Worm (Caenorhabditis elegans) whole organism, L4/young adult: ENCODE results near the gene phlp-2.

Experiments
- W03F9.2 ChIP-seq: fragments of 150-350 bp; optimal IDR thresholded peaks from 2 replicates; lab custom pipeline; 2014; ENCODE audit warnings: missing biosample characterization, missing genetic modification characterization
- dao-5 ChIP-seq: sonication (generic microtip); optimal IDR thresholded peaks from 2 replicates; lab custom pipeline; 2016; ENCODE audit warnings: missing genotype, missing genetic modification characterization, moderate library complexity, missing compliant biosample characterization
- him-1 ChIP-seq: sonication (generic microtip); optimal IDR thresholded peaks from 2 replicates; lab custom pipeline; 2016; ENCODE audit warnings: missing genotype, missing genetic modification reagents, missing genetic modification characterization, missing compliant biosample characterization

Gene phlp-2

DNA sequence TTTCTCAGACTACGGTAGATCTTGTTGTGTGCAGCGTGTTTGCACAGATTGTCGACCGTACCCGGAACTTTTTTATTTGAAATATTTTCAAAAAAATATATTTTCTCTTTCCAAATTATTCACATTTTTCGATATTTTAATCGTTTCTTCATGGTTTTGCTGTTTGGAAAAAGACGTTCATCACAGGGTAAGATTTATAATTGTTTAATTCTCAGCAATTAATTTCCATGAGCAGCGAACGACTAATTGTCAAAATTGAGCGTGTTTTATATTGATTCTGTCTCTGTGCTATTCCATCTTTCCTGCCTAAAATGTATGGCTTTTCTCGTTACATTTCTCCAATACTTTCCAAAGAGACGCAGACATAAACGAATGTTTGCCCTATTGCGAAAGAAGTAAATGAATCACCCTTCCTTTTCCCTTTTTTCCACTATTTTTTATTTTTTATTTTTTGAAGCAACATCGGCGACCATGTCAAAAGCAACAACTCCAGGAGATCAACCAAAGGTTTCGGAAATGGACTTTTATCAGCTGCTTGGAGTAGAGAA, 18.1 kb upstream of the phlp-2 start, which contains the start of gene dnj-16:
TSS of gene dnj-16 (plus strand) at position 51 of the 548 bp plus-strand sequence.
- TF ChIP-seq dao-5 (tag; lab: Kevin White, UChicago) = no peak
- peak; percentile 30 for TF ChIP-seq W03F9.2 (tag; lab: Kevin White, UChicago)

DNA sequence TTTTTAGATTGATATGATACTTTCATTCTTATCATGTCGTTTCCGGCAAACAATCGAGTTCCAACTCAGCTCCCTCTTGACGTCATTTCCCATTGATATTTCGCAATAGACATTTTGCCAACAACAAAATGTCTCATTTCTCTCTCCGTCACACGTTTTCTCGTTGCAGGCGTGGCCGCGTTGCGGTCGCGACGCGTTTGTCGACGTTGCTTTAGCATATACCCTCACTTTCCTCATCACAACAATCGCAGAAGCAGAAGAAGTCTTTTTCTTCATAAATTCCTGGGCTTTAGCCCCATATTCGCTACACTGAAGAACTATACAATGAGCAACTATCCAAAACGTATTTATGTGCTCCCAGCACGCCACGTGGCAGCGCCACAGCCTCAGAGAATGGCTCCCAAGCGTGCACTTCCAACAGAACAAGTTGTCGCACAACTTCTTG, 15.6 kb upstream of the phlp-2 start, which contains the start of gene xbp-1:
TSS of gene xbp-1 (plus strand) at position 151 of the 445 bp plus-strand sequence.
- TF ChIP-seq dao-5 (tag; lab: Kevin White, UChicago) = no peak
- peak; percentile 84 for TF ChIP-seq W03F9.2 (tag; lab: Kevin White, UChicago)
- TF ChIP-seq him-1 (tag; lab: Kevin White, UChicago) = peak; percentile 63

DNA sequence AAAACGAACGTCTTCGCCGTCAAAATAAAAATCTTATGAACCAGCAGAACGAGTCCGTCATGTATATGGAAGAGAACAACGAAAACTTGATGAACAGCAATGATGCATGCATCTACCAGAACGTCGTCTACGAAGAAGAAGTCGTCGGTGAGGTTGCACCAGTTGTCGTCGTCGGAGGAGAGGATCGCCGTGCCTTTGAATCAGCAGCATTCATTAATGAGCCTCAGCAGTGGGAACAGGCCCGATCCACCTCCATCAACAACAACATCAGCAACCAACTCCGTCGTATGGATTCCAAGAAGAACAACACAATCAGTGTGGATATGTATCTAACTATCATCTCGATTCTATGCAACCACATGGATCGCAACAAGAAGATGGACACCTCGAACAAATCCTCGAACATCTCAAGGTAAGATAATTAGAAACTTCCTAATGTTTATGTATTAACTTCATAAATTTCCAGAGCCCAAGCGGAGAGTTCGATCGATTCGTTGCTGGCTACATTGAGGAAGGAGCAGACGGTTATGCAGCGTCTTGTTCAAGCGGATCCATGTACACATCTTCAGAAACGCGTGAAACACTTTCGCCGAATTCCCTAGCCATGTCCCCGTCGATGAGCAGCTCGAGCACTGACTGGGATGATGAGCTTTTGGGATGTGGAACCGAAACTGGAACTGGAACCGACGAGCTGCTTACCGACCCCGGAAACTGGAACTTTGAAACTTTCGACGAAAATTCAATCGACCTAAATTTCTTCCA, 14.8 kb upstream of the phlp-2 start:
- TF ChIP-seq him-1 (tag; lab: Kevin White, UChicago) (no peak), W03F9.2 (tag; lab: Kevin White, UChicago) (no peak), dao-5 (tag; lab: Kevin White, UChicago) (no peak)

DNA sequence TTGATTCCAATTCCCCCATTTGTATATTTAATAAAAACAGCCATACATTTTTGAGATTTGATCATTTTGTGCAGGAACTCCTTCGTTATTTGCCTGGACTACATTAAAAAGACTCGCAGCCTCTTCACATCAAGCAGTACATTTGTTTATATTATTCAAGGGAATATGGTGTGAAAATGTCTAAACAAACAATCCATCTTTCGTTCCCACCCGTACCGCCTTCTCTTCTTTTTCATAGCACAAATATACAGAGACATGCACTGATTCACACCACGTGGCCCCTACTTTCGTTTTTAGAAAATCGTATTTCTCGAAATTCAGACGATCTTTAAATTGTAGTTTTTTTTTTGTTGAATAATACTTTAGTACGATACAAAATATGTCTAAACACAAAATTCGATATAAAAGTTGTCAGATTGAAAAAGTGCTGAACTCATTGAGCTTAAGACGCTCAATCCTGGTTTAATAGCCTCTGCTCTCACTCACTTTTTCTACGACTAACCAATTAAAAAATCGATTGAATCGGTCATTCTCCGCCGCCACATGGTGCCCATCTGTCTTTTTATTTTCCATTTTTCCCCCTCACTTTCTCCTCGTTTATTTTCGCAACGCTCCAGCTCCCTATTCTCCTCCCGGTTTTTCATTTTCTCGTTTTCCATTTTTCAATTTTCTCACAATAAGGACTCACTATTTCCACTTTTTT, 13.8 kb upstream of the phlp-2 start:
- TF ChIP-seq dao-5 (tag; lab: Kevin White, UChicago) (peak; percentile 58), W03F9.2 (tag; lab: Kevin White, UChicago) (peak; percentile 2), him-1 (tag; lab: Kevin White, UChicago) (peak; percentile 51)

DNA sequence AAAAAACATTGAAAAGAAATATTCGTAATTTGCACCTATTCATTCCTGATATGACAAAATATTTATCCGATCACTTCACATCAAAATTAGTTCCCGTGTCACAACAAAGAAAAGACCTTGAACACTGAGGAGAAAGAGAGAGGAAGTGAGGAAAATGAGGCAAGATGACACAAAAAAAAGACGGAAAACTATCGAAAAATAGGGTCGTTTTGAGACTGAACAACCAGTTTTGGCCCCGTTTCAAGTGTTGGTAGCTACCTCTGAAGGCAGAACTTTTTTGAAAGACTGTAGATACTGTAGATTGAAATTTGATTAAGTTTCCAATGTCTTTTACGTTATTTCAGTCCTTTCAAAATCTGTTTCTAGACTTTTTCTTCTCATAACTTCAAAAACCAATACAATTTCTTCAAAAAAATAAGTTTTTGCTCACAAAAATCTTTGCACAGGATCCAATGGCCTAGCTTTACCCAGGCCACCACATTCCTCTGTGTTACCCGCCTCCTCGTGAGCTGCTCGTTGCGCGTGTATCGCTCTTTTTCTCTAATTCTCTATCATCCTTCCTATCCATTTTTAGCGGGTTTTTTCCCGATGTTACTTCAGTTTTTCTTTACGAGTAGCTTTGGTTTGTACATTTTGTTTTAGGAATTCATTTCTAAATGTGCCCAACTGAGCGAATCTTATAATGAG, 12.8 kb upstream of the phlp-2 start:
- TF ChIP-seq him-1 (tag; lab: Kevin White, UChicago) = no peak
- peak; percentile 7 for TF ChIP-seq W03F9.2 (tag; lab: Kevin White, UChicago)

DNA sequence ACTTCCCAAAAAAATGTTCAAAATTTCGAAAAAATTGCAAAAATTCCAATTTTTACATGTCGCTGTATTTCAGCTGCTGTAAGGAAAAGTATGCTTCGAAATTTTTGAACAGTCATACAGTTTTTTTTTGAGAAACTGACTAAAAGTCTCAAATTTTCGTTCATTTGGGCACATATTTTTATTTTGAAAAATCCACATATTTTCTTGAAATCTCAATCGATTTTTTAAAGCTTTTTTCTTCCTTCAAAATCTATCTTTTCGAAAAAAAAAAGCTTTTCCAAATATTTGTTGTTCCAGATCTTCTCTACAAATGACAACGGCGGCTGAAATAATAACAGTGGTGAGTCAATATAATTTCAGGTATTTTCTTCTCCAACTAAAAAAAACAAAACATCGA, 12.3 kb upstream of the phlp-2 start, which contains the start of gene asd-1:
TSS of gene asd-1 (plus strand) at position 298 of the 397 bp plus-strand sequence.
- TF ChIP-seq him-1 (tag; lab: Kevin White, UChicago) (no peak), W03F9.2 (tag; lab: Kevin White, UChicago) (no peak), dao-5 (tag; lab: Kevin White, UChicago) (no peak)

DNA sequence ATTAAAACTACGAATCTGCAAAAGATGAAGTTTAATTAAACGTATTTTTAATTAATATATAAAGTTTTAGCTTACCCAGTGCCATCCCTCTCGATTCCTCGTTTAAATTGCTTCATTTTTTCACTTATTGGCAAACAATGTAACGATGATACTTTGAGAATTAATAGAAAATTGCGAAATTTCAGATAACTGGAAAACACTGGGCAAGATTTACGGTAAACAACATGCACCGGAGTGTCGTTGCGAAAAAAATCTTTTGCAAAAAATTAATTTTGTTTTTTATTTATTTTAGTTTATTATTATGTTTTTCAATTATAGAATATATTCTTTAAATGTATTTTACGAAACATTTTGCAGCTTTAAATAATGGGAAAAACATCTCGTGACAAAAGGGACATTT, 5.2 kb upstream of the phlp-2 start, which contains the start of the genes pelo-1 and R74.7:
TSS of gene pelo-1 (minus strand) at position 151 of the 400 bp plus-strand sequence.
TSS of gene R74.7 (plus strand) at position 358 of the 400 bp plus-strand sequence.
- TF ChIP-seq him-1 (tag; lab: Kevin White, UChicago) (no peak), W03F9.2 (tag; lab: Kevin White, UChicago) (no peak), dao-5 (tag; lab: Kevin White, UChicago) (no peak)

DNA sequence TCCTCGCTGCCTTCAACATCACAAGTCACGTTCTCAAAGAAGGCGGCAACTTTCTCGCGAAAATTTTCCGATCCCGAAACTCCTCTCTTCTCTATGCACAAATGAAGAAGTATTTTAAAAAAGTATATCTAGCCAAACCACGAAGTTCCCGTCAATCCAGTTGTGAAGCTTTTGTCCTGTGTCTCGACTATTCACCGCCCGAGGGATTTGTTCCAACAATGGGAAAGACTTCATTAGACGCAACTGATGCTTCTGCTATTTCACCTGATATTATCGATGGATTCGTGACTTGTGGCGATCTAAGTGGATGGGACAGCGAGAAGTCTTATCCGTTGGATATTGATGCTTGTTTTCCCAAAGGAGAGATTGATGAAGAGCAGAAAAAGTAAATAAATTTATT, 4.3 kb upstream of the phlp-2 start:
- TF ChIP-seq him-1 (tag; lab: Kevin White, UChicago) = no peak
- TF ChIP-seq dao-5 (tag; lab: Kevin White, UChicago) = no peak
- no peak for TF ChIP-seq W03F9.2 (tag; lab: Kevin White, UChicago)

DNA sequence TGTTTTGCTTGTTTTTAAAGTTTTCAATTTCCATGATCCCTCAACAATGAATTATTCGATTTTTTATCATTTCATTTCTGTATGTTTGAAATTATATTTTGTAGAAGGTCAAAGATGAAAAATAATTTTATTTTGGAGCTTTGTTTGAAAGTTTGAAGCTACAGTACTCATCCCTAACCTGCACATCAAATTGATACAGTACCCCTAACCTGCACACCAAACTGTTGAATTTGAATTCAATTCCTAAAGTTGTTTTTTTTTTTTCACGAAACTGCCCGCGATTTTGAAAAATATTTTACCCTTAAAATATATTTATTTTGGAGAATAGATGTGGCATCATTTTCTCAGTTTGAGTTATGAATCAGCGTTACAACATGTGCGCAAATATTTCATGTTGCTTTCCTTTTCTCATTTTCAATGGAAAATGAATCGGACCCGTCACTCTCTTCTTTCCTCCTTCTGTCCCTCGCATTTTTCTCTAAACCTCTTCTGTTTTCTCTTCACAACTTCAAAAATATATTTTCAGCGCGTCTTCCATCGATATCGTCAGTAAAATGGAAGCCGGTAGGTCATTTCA, 3.4 kb upstream of the phlp-2 start, which contains the start of gene R74.8:
TSS of gene R74.8 (plus strand) at position 527 of the 577 bp plus-strand sequence.
- TF ChIP-seq dao-5 (tag; lab: Kevin White, UChicago) (no peak), W03F9.2 (tag; lab: Kevin White, UChicago) (peak; percentile 36), him-1 (tag; lab: Kevin White, UChicago) (no peak)

DNA sequence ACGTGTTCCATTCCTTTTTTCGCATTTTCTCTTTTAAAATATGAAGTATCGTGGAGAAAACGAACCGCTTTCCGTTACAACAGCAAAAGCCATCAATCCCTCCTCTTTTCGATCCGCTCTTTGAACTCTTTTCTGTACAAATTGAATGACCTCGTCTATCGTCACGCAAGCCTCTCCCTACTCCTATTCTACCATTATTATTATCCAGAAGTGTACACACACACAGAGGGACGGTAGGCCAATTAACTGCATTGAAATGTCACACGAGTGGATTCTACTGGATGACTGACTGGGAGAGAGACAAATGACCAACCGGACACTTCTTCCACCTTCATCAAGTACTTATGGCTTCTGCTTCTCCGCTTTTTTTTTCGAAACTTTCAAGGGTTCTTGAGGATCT, 1.1 kb upstream of the phlp-2 start:
- TF ChIP-seq dao-5 (tag; lab: Kevin White, UChicago) (no peak), W03F9.2 (tag; lab: Kevin White, UChicago) (no peak), him-1 (tag; lab: Kevin White, UChicago) (no peak)

DNA sequence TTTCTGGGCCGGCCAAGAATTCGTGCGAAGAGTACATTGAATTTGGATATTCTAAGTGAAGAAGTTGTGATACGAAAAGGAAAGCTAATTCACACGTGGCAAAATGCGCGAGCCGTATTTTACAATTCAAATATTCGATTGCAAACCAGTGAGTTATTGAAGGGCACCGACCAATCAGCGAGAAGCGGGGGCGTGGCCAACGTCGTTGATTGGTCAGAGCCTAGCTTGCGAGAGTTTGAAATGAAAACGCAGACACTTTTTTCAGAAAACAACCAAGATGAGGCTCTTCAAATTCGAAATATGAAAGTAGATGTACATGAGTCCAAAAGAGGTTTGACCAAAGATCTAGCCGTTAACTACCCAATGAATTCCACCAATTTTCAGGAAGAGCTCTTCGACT, 1.4 kb downstream of the phlp-2 start:
- no peak for TF ChIP-seq W03F9.2 (tag; lab: Kevin White, UChicago)
- TF ChIP-seq him-1 (tag; lab: Kevin White, UChicago) = no peak

DNA sequence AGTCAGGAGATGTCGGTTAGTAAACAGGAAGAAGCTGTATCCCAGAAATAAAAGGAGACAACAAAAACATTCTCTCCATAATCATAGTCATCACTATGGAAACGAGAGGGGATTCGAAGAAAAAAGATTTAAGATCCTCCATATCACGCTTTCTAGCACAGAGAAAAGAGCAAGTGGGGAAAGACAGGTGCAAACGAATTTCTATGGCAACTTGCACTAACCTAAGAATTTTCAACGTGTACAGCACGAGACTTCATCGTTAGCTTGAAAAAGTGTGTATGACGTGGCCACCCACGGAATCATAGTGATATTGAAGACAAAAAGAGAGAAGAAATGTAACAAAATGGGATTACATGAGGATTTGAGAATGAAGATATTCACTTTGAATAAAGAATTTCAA, 11.6 kb downstream of the phlp-2 start:
- TF ChIP-seq him-1 (tag; lab: Kevin White, UChicago) (no peak), W03F9.2 (tag; lab: Kevin White, UChicago) (no peak), dao-5 (tag; lab: Kevin White, UChicago) (no peak)
